Worm (Caenorhabditis elegans) whole organism, young adult: Measurements from ENCODE around the gene best-23.

Experiments used
- B0035.1 ChIP-seq: sonication (generic microtip); optimal IDR thresholded peaks from 2 replicates; lab custom pipeline; 2016; ENCODE audit warnings: missing genetic modification characterization, mild to moderate bottlenecking, missing compliant biosample characterization, missing genotype, missing genetic modification reagents
- B0336.3 ChIP-seq: fragments of 200-800 bp; sonication (Bioruptor generic); IDR thresholded peaks from 2 replicates; pipeline ENCODE4 v1.3.6; 2022; ENCODE audit warnings: missing genetic modification characterization, missing compliant biosample characterization
- F10E7.11 ChIP-seq: sonication (generic microtip); optimal IDR thresholded peaks from 2 replicates; lab custom pipeline; 2017; ENCODE audit warnings: mild to moderate bottlenecking, missing genetic modification characterization, moderate library complexity, missing compliant biosample characterization
- F33H1.4 ChIP-seq: fragments of 200-800 bp; sonication (Bioruptor generic); IDR thresholded peaks from 2 replicates; pipeline ENCODE4 v1.3.6; 2022; ENCODE audit warnings: missing genetic modification reagents, missing genetic modification characterization, missing compliant biosample characterization
- F49E8.2 ChIP-seq: sonication (generic microtip); optimal IDR thresholded peaks from 3 replicates; lab custom pipeline; 2017; ENCODE audit warnings: missing genetic modification characterization, mild to moderate bottlenecking, missing compliant biosample characterization, antibody characterized with exemption, moderate library complexity; ENCODE audit not compliant: insufficient read depth
- F55B11.4 ChIP-seq: sonication (generic microtip); optimal IDR thresholded peaks from 2 replicates; lab custom pipeline; 2016; ENCODE audit warnings: missing compliant biosample characterization, missing genetic modification characterization, borderline replicate concordance; ENCODE audit not compliant: insufficient read depth
- Y53G8AR.9 ChIP-seq: fragments of 200-800 bp; sonication (Bioruptor generic); conservative IDR thresholded peaks from 2 replicates; pipeline ENCODE4 v1.3.6; 2022; ENCODE audit warnings: missing genetic modification reagents, missing genetic modification characterization, missing compliant biosample characterization
- Y95B8A.8 ChIP-seq: fragments of 200-800 bp; sonication (Bioruptor generic); IDR thresholded peaks from 2 replicates; pipeline ENCODE4 v1.3.6; 2022; ENCODE audit warnings: missing genetic modification reagents, missing genetic modification characterization, missing compliant biosample characterization
- attf-5 ChIP-seq: fragments of 200-800 bp; sonication (Bioruptor generic); optimal IDR thresholded peaks from 2 replicates; lab custom pipeline; 2018; ENCODE audit warnings: mild to moderate bottlenecking, missing genetic modification characterization, missing compliant biosample characterization
- cebp-1 ChIP-seq, 2 experiments: fragments of 200-800 bp in 1 of 2; sonication (Bioruptor generic) in 1 of 2; sonication (generic microtip) in 1 of 2; IDR thresholded peaks in 1 of 2; optimal IDR thresholded peaks in 1 of 2; 2 replicates each; pipeline versions ENCODE4 v1.3.6 to Lab custom; 2017 to 2022; ENCODE audit warnings: missing compliant biosample characterization in 2 of 2, missing genetic modification characterization in 2 of 2, mild to moderate bottlenecking in 1 of 2, missing genetic modification reagents in 1 of 2, moderate library complexity in 1 of 2
- cebp-2 ChIP-seq: fragments of 200-800 bp; sonication (Bioruptor generic); IDR thresholded peaks from 2 replicates; pipeline ENCODE4 v1.3.6; 2022; ENCODE audit warnings: missing genetic modification characterization, missing compliant biosample characterization
- ceh-27 ChIP-seq: fragments of 200-800 bp; sonication (Bioruptor generic); optimal IDR thresholded peaks from 2 replicates; lab custom pipeline; 2018; ENCODE audit warnings: mild to moderate bottlenecking, missing genetic modification characterization, moderate library complexity, missing compliant biosample characterization
- dpff-1 ChIP-seq: sonication (generic microtip); optimal IDR thresholded peaks from 2 replicates; lab custom pipeline; 2017; ENCODE audit warnings: mild to moderate bottlenecking, missing genetic modification characterization, missing compliant biosample characterization
- dpl-1 ChIP-seq: fragments of 150-350 bp; optimal IDR thresholded peaks from 2 replicates; lab custom pipeline; 2014; ENCODE audit warnings: missing biosample characterization, missing genetic modification reagents, missing genetic modification characterization
- efl-1 ChIP-seq: fragments of 150-350 bp; optimal IDR thresholded peaks from 2 replicates; lab custom pipeline; 2014; ENCODE audit warnings: missing biosample characterization, missing genetic modification reagents, missing genetic modification characterization
- ekl-4 ChIP-seq: fragments of 200-800 bp; sonication (Bioruptor generic); IDR thresholded peaks from 2 replicates; pipeline ENCODE4 v1.3.6; 2022; ENCODE audit warnings: missing genetic modification reagents, missing genetic modification characterization, missing compliant biosample characterization
- him-1 ChIP-seq: sonication (generic microtip); optimal IDR thresholded peaks from 2 replicates; lab custom pipeline; 2016; ENCODE audit warnings: missing genotype, missing genetic modification reagents, missing genetic modification characterization, missing compliant biosample characterization
- hlh-26 ChIP-seq: fragments of 200-800 bp; sonication (Bioruptor generic); conservative IDR thresholded peaks from 2 replicates; pipeline ENCODE4 v1.3.6; 2022; ENCODE audit warnings: missing genetic modification reagents, missing genetic modification characterization, missing compliant biosample characterization
- hrde-1 ChIP-seq: sonication (generic microtip); optimal IDR thresholded peaks from 2 replicates; lab custom pipeline; 2016; ENCODE audit warnings: missing genetic modification characterization, mild to moderate bottlenecking, missing compliant biosample characterization, moderate library complexity, missing genotype, missing genetic modification reagents, borderline replicate concordance
- hsf-1 ChIP-seq: fragments of 200-800 bp; sonication (Bioruptor generic); IDR thresholded peaks from 2 replicates; pipeline ENCODE4 v1.3.6; 2022; ENCODE audit warnings: missing genetic modification reagents, missing genetic modification characterization, missing compliant biosample characterization
- let-526 ChIP-seq: fragments of 200-800 bp; sonication (Bioruptor generic); IDR thresholded peaks from 2 replicates; pipeline ENCODE4 v1.3.6; 2022; ENCODE audit warnings: missing genetic modification reagents, missing genetic modification characterization, missing compliant biosample characterization
- lin-26 ChIP-seq: fragments of 200-800 bp; sonication (Bioruptor generic); IDR thresholded peaks from 2 replicates; pipeline ENCODE4 v1.3.6; 2022; ENCODE audit warnings: missing genetic modification reagents, missing genetic modification characterization, missing compliant biosample characterization
- lin-35 ChIP-seq, 3 experiments: fragments of 150-350 bp in 2 of 3; sonication (generic microtip) in 1 of 3; optimal IDR thresholded peaks; 2 replicates each; lab custom pipeline; 2014 to 2018; ENCODE audit warnings: missing biosample characterization in 3 of 3, missing genetic modification characterization in 3 of 3, missing genetic modification reagents in 3 of 3
- lin-54 ChIP-seq: fragments of 200-800 bp; sonication (Bioruptor generic); optimal IDR thresholded peaks from 2 replicates; lab custom pipeline; 2018; ENCODE audit warnings: mild to moderate bottlenecking, missing genetic modification characterization, missing compliant biosample characterization
- madf-3 ChIP-seq: fragments of 200-800 bp; sonication (Bioruptor generic); IDR thresholded peaks from 2 replicates; pipeline ENCODE4 v1.3.6; 2022; ENCODE audit warnings: missing genetic modification reagents, missing genetic modification characterization, missing compliant biosample characterization
- madf-6 ChIP-seq: fragments of 200-800 bp; sonication (Bioruptor generic); IDR thresholded peaks from 2 replicates; pipeline ENCODE4 v1.3.6; 2022; ENCODE audit warnings: missing genetic modification reagents, missing genetic modification characterization, missing compliant biosample characterization
- nfyb-1 ChIP-seq: fragments of 200-800 bp; sonication (Bioruptor generic); IDR thresholded peaks from 2 replicates; pipeline ENCODE4 v1.3.6; 2022; ENCODE audit warnings: missing genetic modification reagents, missing genetic modification characterization, missing compliant biosample characterization
- nhr-27 ChIP-seq: fragments of 200-800 bp; sonication (Bioruptor generic); optimal IDR thresholded peaks from 2 replicates; lab custom pipeline; 2018; ENCODE audit warnings: mild to moderate bottlenecking, missing genetic modification characterization, moderate library complexity, missing compliant biosample characterization
- nhr-90 ChIP-seq: sonication (generic microtip); optimal IDR thresholded peaks from 2 replicates; lab custom pipeline; 2016; ENCODE audit warnings: missing genotype, mild to moderate bottlenecking, missing genetic modification characterization, missing compliant biosample characterization
- rec-8 ChIP-seq, 2 experiments: sonication (generic microtip); optimal IDR thresholded peaks; 2 replicates each; lab custom pipeline; 2016; ENCODE audit warnings: mild to moderate bottlenecking in 2 of 2, missing genetic modification characterization in 2 of 2, missing genetic modification reagents in 2 of 2, missing genotype in 2 of 2, missing biosample characterization in 1 of 2, missing compliant biosample characterization in 1 of 2, moderate library complexity in 1 of 2
- snpc-1.3 ChIP-seq: sonication (generic microtip); optimal IDR thresholded peaks from 2 replicates; lab custom pipeline; 2017; ENCODE audit warnings: missing genetic modification characterization, mild to moderate bottlenecking, missing compliant biosample characterization, antibody characterized with exemption, moderate library complexity, missing genotype, missing genetic modification reagents; ENCODE audit not compliant: insufficient read depth
- snpc-3.4 ChIP-seq: sonication (generic microtip); optimal IDR thresholded peaks from 2 replicates; lab custom pipeline; 2017; ENCODE audit warnings: missing genetic modification characterization, mild to moderate bottlenecking, missing compliant biosample characterization, antibody characterized with exemption, moderate library complexity, missing genotype, missing genetic modification reagents
- snpc-4 ChIP-seq, 5 experiments: fragments of 150-350 bp in 1 of 5; sonication (generic microtip) in 4 of 5; optimal IDR thresholded peaks; 2 replicates each; lab custom pipeline; 2014 to 2018; ENCODE audit warnings: missing genetic modification characterization in 5 of 5, missing biosample characterization in 3 of 5, antibody characterized with exemption in 2 of 5, mild to moderate bottlenecking in 2 of 5, missing compliant biosample characterization in 2 of 5, missing genotype in 2 of 5, moderate library complexity in 2 of 5, missing genetic modification reagents in 1 of 5
- sptf-2 ChIP-seq: fragments of 200-800 bp; sonication (Bioruptor generic); optimal IDR thresholded peaks from 2 replicates; lab custom pipeline; 2018; ENCODE audit warnings: mild to moderate bottlenecking, missing genetic modification characterization, missing compliant biosample characterization
- tbp1 ChIP-seq: fragments of 200-800 bp; sonication (Bioruptor generic); optimal IDR thresholded peaks from 2 replicates; lab custom pipeline; 2018; ENCODE audit warnings: mild to moderate bottlenecking, missing genetic modification characterization, missing compliant biosample characterization
- tlf-1 ChIP-seq: fragments of 200-800 bp; sonication (Bioruptor generic); optimal IDR thresholded peaks from 2 replicates; lab custom pipeline; 2018; ENCODE audit warnings: mild to moderate bottlenecking, missing genetic modification characterization, missing compliant biosample characterization
- unc-130 ChIP-seq: sonication (generic microtip); optimal IDR thresholded peaks from 2 replicates; lab custom pipeline; 2016; ENCODE audit warnings: missing genetic modification reagents, missing genetic modification characterization, missing compliant biosample characterization
- unc-62 ChIP-seq: fragments of 150-350 bp; optimal IDR thresholded peaks from 2 replicates; lab custom pipeline; 2014; ENCODE audit warnings: missing biosample characterization, missing genetic modification reagents, missing genetic modification characterization
- ztf-28 ChIP-seq: fragments of 200-800 bp; sonication (Bioruptor generic); IDR thresholded peaks from 2 replicates; pipeline ENCODE4 v1.3.6; 2022; ENCODE audit warnings: missing genetic modification reagents, missing genetic modification characterization, missing compliant biosample characterization

Gene best-23

ce11 chrII:7866081-7866480 is 41.3 kb downstream of the best-23 start:
- TF ChIP-seq ceh-27 (GFP tag; lab: Kevin White, UChicago) (no peak), snpc-4 (GFP tag; optimal IDR thresholded peaks at IDR 0.05; lab: Kevin White, UChicago) (no peak), snpc-4 (tag; optimal IDR thresholded peaks at IDR 0.05; lab: Kevin White, UChicago) (no peak), madf-6 (peak; percentile 54), B0035.1 (tag; lab: Kevin White, UChicago) (peak; percentile 4), rec-8 (tag; optimal IDR thresholded peaks at IDR 0.05; lab: Kevin White, UChicago) (peak in 1 of 2 experiments; percentile 67), ztf-28 (GFP tag; lab: Robert Waterston, UW) (0 out of 2 replicates have a peak, but pooled peaks have one; percentile 19), tlf-1 (GFP tag; lab: Kevin White, UChicago) (peak; percentile 24), snpc-1.3 (tag; lab: Kevin White, UChicago) (peak; percentile 24), nfyb-1 (no peak), F55B11.4 (tag; lab: Kevin White, UChicago) (no peak), him-1 (tag; lab: Kevin White, UChicago) (peak; percentile 80), Y95B8A.8 (GFP tag; lab: Robert Waterston, UW) (0 out of 2 replicates have a peak, but pooled peaks have one; percentile 65), B0336.3 (peak; percentile 25; the same call in 1 of the 2 replicates), nhr-27 (tag; lab: Kevin White, UChicago) (peak; percentile 59), dpl-1 (GFP tag; lab: Kevin White, UChicago) (no peak), cebp-2 (GFP tag; lab: Robert Waterston, UW) (0 out of 2 replicates have a peak, but pooled peaks have one; percentile 33), dpff-1 (tag; lab: Kevin White, UChicago) (peak; percentile 33), nhr-90 (no peak), ekl-4 (GFP tag; lab: Robert Waterston, UW) (peak; percentile 15; the same call in 1 of the 2 replicates), hsf-1 (0 out of 2 replicates have a peak, but pooled peaks have one; percentile 9), snpc-3.4 (peak; percentile 72), efl-1 (no peak), F49E8.2 (peak; percentile 59), cebp-1 (GFP tag; IDR thresholded peaks at IDR 0.05; lab: Robert Waterston, UW) (no peak), cebp-1 (tag; optimal IDR thresholded peaks at IDR 0.05; lab: Kevin White, UChicago) (peak; percentile 6), hrde-1 (tag; lab: Kevin White, UChicago) (peak; percentile 81), lin-54 (peak; percentile 1), lin-35 (GFP tag; optimal IDR thresholded peaks at IDR 0.05; lab: Kevin White, UChicago) (peak in 1 of 3 experiments; percentile 4), let-526 (GFP tag; lab: Robert Waterston, UW) (no peak), unc-62 (no peak), sptf-2 (no peak), lin-26 (GFP tag; lab: Robert Waterston, UW) (peak; percentile 68), madf-3 (GFP tag; lab: Robert Waterston, UW) (0 out of 2 replicates have a peak, but pooled peaks have one; percentile 7), F33H1.4 (GFP tag; lab: Robert Waterston, UW) (0 out of 2 replicates have a peak, but pooled peaks have one; percentile 21), attf-5 (no peak), hlh-26 (GFP tag; lab: Robert Waterston, UW) (no peak), tbp1 (peak; percentile 21), F10E7.11 (tag; lab: Kevin White, UChicago) (no peak), unc-130 (peak; percentile 76), Y53G8AR.9 (GFP tag; lab: Robert Waterston, UW) (peak; percentile 9; the same call in 1 of the 2 replicates)
